Worm (Caenorhabditis elegans): ENCODE data around the gene alp-1.

- TF ChIP-seq flt-1 (GFP tag; IDR thresholded peaks at IDR 0.05) (no peak), ref-1 (GFP tag; conservative IDR thresholded peaks at IDR 0.05) (no peak), ztf-29 (GFP tag; IDR thresholded peaks at IDR 0.05) (no peak), cog-1 (tag; optimal IDR thresholded peaks at IDR 0.05) (no peak), T22C8.4 (GFP tag; IDR thresholded peaks at IDR 0.05) (no peak)
Measured at ce11 chrIV:8847918-8848317, 4.4 kb upstream of the alp-1 start, which contains the start of gene col-118.

Measured in whole organism, midembryonic.